Worm (Caenorhabditis elegans) whole organism, dauer: Measurements from ENCODE around the gene T19D12.9.

Experiments used
- unc-62 ChIP-seq: sonication (generic microtip); optimal IDR thresholded peaks from 2 replicates; lab custom pipeline; 2017; ENCODE audit warnings: missing biosample characterization, missing genetic modification reagents, missing genetic modification characterization

Gene T19D12.9

DNA sequence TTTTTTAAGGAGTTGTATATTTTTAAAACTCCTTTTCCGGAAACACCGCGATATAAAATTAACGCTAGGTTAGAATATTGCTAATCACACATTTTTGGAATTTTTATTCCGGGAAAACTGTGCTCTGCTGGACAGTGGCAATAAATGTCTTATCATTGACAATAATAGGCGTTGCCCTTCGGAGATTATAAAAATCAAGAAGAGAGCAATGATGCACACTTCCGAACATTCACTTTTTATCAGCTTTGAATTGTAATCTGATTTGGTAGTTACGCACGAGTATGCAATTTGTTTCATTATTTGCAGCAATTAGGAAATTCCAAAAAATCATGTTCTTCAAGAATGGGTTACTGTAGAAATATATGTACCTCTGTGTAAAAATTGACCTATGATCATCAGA is 38.0 kb downstream of the T19D12.9 start:
- TF ChIP-seq unc-62 (GFP tag; lab: Kevin White, UChicago), result no peak

ce11 chrII:6615232-6616029 is 38.8 kb downstream of the T19D12.9 start:
- no peak for TF ChIP-seq unc-62 (GFP tag; lab: Kevin White, UChicago)

- TF ChIP-seq unc-62 (GFP tag; lab: Kevin White, UChicago), result no peak
Observed at ce11 chrII:6614500-6614899, 39.7 kb downstream of the T19D12.9 start.

- no peak for TF ChIP-seq unc-62 (GFP tag; lab: Kevin White, UChicago)
Observed at ce11 chrII:6612544-6612943, 41.6 kb downstream of the T19D12.9 start.

DNA sequence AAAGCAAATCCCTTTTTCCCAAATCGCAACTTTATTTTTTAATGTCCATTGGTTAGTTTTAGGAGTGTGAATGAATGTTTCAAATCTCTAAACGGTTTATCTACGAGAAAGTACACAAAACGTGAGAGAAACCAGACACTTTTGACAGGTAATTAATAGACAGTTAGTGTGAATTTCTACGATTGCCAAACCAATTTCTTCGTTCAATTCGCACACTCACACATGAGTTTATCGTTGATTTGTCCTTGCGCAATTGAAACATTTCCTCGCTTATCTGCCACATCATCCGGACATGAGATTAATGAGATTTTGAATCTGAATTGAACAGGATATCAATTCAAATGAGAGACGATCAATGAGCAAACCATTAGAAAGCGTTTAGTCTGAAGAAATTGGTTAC is 43.9 kb downstream of the T19D12.9 start:
- TF ChIP-seq unc-62 (GFP tag; lab: Kevin White, UChicago), result no peak

- no peak for TF ChIP-seq unc-62 (GFP tag; lab: Kevin White, UChicago)
Observed at ce11 chrII:6609315-6609842, 44.8 kb downstream of the T19D12.9 start, which contains the start of gene epg-5. Gene epg-5, minus strand, starts transcription at chrII:6609365.

ce11 chrII:6608626-6609025 is 45.6 kb downstream of the T19D12.9 start:
- TF ChIP-seq unc-62 (GFP tag; lab: Kevin White, UChicago), result no peak
